Fruit fly (Drosophila melanogaster) whole organism, embryonic: ENCODE results near the gene CG5934.

ENCODE experiments used
- Atf3 ChIP-seq: fragments of 200-800 bp; sonication (Bioruptor generic); optimal IDR thresholded peaks from 3 replicates; lab custom pipeline; 2016; ENCODE audit warnings: missing biosample characterization, missing genetic modification characterization
- CG11456 ChIP-seq: fragments of 200-800 bp; sonication (Bioruptor generic); IDR thresholded peaks from 3 replicates; pipeline ENCODE4 v1.3.6; 2022; ENCODE audit warnings: missing biosample characterization, missing genetic modification characterization
- CG12659 ChIP-seq: fragments of 200-800 bp; sonication (Bioruptor generic); optimal IDR thresholded peaks from 3 replicates; lab custom pipeline; 2017; ENCODE audit warnings: mild to moderate bottlenecking, missing biosample characterization, missing genetic modification reagents, missing genetic modification characterization
- CG14667 ChIP-seq: fragments of 200-800 bp; sonication (Bioruptor generic); IDR thresholded peaks from 2 replicates; pipeline ENCODE4 v1.3.6; 2022; ENCODE audit warnings: missing biosample characterization, missing genetic modification characterization
- CG14710 ChIP-seq: fragments of 200-800 bp; sonication (Bioruptor generic); optimal IDR thresholded peaks from 3 replicates; lab custom pipeline; 2019; ENCODE audit warnings: missing biosample characterization, mild to moderate bottlenecking, missing genetic modification characterization, moderate library complexity
- CG15514 ChIP-seq: fragments of 200-800 bp; sonication (Bioruptor generic); optimal IDR thresholded peaks from 3 replicates; lab custom pipeline; 2017; ENCODE audit warnings: missing biosample characterization, missing genetic modification characterization, mild to moderate bottlenecking, moderate library complexity, missing genetic modification reagents
- CG15601 ChIP-seq: fragments of 200-800 bp; sonication (Bioruptor generic); optimal IDR thresholded peaks from 3 replicates; lab custom pipeline; 2019; ENCODE audit warnings: missing biosample characterization, mild to moderate bottlenecking, missing genetic modification characterization, moderate library complexity
- CG16813 ChIP-seq: fragments of 200-800 bp; sonication (Bioruptor generic); IDR thresholded peaks from 3 replicates; pipeline ENCODE4 v1.3.6; 2022; ENCODE audit warnings: missing biosample characterization, missing genetic modification characterization; ENCODE audit not compliant: partially characterized antibody
- CG17186 ChIP-seq: fragments of 200-800 bp; sonication (Bioruptor generic); optimal IDR thresholded peaks from 3 replicates; lab custom pipeline; 2017; ENCODE audit warnings: missing biosample characterization, missing genetic modification reagents, missing genetic modification characterization
- CG17359 ChIP-seq: fragments of 200-800 bp; sonication (Bioruptor generic); optimal IDR thresholded peaks from 3 replicates; lab custom pipeline; 2018; ENCODE audit warnings: missing biosample characterization, mild to moderate bottlenecking, missing genetic modification characterization, moderate library complexity
- CG30431 ChIP-seq: fragments of 200-800 bp; sonication (Bioruptor generic); optimal IDR thresholded peaks from 2 replicates; lab custom pipeline; 2017; ENCODE audit warnings: missing biosample characterization, missing genetic modification characterization
- CG31388 ChIP-seq: fragments of 200-800 bp; sonication (Bioruptor generic); optimal IDR thresholded peaks from 2 replicates; lab custom pipeline; 2016; ENCODE audit warnings: missing biosample characterization, missing genetic modification characterization
- CG32772 ChIP-seq: fragments of 200-800 bp; sonication (Bioruptor generic); IDR thresholded peaks from 2 replicates; pipeline ENCODE4 v1.3.6; 2022; ENCODE audit warnings: missing biosample characterization, missing genetic modification characterization
- CG3847 ChIP-seq: fragments of 200-800 bp; sonication (Bioruptor generic); IDR thresholded peaks from 2 replicates; pipeline ENCODE4 v1.3.6; 2022; ENCODE audit warnings: missing biosample characterization, missing genetic modification characterization
- CG4617 ChIP-seq: fragments of 200-800 bp; sonication (Bioruptor generic); optimal IDR thresholded peaks from 3 replicates; lab custom pipeline; 2016; ENCODE audit warnings: missing biosample characterization, missing genetic modification characterization, borderline replicate concordance
- CG6683 ChIP-seq: fragments of 200-800 bp; sonication (Bioruptor generic); optimal IDR thresholded peaks from 2 replicates; lab custom pipeline; 2017; ENCODE audit warnings: missing biosample characterization, mild to moderate bottlenecking, missing genetic modification characterization, missing genetic modification reagents
- CG6765 ChIP-seq: fragments of 200-800 bp; sonication (Bioruptor generic); optimal IDR thresholded peaks from 3 replicates; lab custom pipeline; 2017; ENCODE audit warnings: missing biosample characterization, mild to moderate bottlenecking, missing genetic modification characterization
- CG9797 ChIP-seq: fragments of 200-800 bp; sonication (Bioruptor generic); optimal IDR thresholded peaks from 3 replicates; lab custom pipeline; 2018; ENCODE audit warnings: missing biosample characterization, mild to moderate bottlenecking, missing genetic modification characterization
- CkIIα-i1 ChIP-seq: fragments of 200-800 bp; sonication (Bioruptor generic); IDR thresholded peaks from 2 replicates; pipeline ENCODE4 v1.3.6; 2022; ENCODE audit warnings: missing biosample characterization, missing genetic modification characterization
- Dbx ChIP-seq: fragments of 200-800 bp; sonication (Bioruptor generic); IDR thresholded peaks from 3 replicates; pipeline ENCODE4 v1.3.6; 2022; ENCODE audit warnings: missing biosample characterization, missing genetic modification characterization
- Doc2 ChIP-seq: fragments of 200-800 bp; sonication (Bioruptor generic); IDR thresholded peaks from 2 replicates; pipeline ENCODE4 v1.3.6; 2022; ENCODE audit warnings: missing biosample characterization, missing genetic modification characterization
- Dp ChIP-seq: fragments of 200-800 bp; sonication (Bioruptor generic); optimal IDR thresholded peaks from 2 replicates; lab custom pipeline; 2018; ENCODE audit warnings: missing biosample characterization, mild to moderate bottlenecking, missing genetic modification characterization, moderate library complexity
- E2f2 ChIP-seq: fragments of 200-800 bp; sonication (Bioruptor generic); IDR thresholded peaks from 2 replicates; pipeline ENCODE4 v1.3.6; 2022; ENCODE audit warnings: missing biosample characterization, missing genetic modification characterization
- Lpt ChIP-seq: fragments of >200 bp; optimal IDR thresholded peaks from 2 replicates; lab custom pipeline; 2018; ENCODE audit warnings: missing biosample characterization, missing genetic modification characterization
- MBD-R2 ChIP-seq: fragments of 200-800 bp; sonication (Bioruptor generic); IDR thresholded peaks from 2 replicates; pipeline ENCODE4 v1.3.6; 2022; ENCODE audit warnings: missing biosample characterization, missing genetic modification characterization
- Med ChIP-seq: fragments of 200-800 bp; sonication (Bioruptor generic); peaks from one replicate; lab custom pipeline; 2016; ENCODE audit warnings: missing biosample characterization, missing genetic modification characterization, mild to moderate bottlenecking, inconsistent platforms, moderate library complexity
- Meics ChIP-seq: fragments of 200-800 bp; sonication (Bioruptor generic); optimal IDR thresholded peaks from 2 replicates; lab custom pipeline; 2017; ENCODE audit warnings: missing biosample characterization, mild to moderate bottlenecking, missing genetic modification characterization
- Myb ChIP-seq: fragments of 200-800 bp; sonication (Bioruptor generic); optimal IDR thresholded peaks from 2 replicates; lab custom pipeline; 2016; ENCODE audit warnings: missing biosample characterization, missing genetic modification characterization
- Nf-YC ChIP-seq: fragments of 200-800 bp; optimal IDR thresholded peaks from 3 replicates; lab custom pipeline; 2019; ENCODE audit warnings: missing biosample characterization, mild to moderate bottlenecking, missing genetic modification characterization, moderate library complexity
- Sox100B ChIP-seq: fragments of 200-800 bp; sonication (Bioruptor generic); optimal IDR thresholded peaks from 3 replicates; lab custom pipeline; 2018; ENCODE audit warnings: missing biosample characterization, mild to moderate bottlenecking, missing genetic modification characterization
- Sry-δ ChIP-seq: fragments of 200-800 bp; sonication (Bioruptor generic); optimal IDR thresholded peaks from 2 replicates; lab custom pipeline; 2016; ENCODE audit warnings: missing biosample characterization, missing genetic modification characterization
- Stat92E ChIP-seq, 3 experiments: fragments of >200 bp in 2 of 3; fragments of 200-800 bp in 1 of 3; sonication (Bioruptor generic) in 1 of 3; optimal IDR thresholded peaks; 2 replicates each; lab custom pipeline; 2017 to 2019; ENCODE audit warnings: missing biosample characterization in 3 of 3, missing genetic modification characterization in 3 of 3, mild to moderate bottlenecking in 1 of 3, moderate library complexity in 1 of 3
- Xbp1 ChIP-seq: fragments of 200-800 bp; sonication (Bioruptor generic); optimal IDR thresholded peaks from 3 replicates; lab custom pipeline; 2016; ENCODE audit warnings: missing biosample characterization, mild to moderate bottlenecking, missing genetic modification characterization
- chinmo ChIP-seq: fragments of 200-800 bp; sonication (Bioruptor generic); IDR thresholded peaks from 4 replicates; pipeline ENCODE4 v1.3.6; 2022; ENCODE audit warnings: missing biosample characterization, missing genetic modification characterization; ENCODE audit not compliant: partially characterized antibody
- emc ChIP-seq: fragments of 200-800 bp; sonication (Bioruptor generic); optimal IDR thresholded peaks from 2 replicates; lab custom pipeline; 2016; ENCODE audit warnings: missing biosample characterization, missing genetic modification characterization
- fd102C ChIP-seq: fragments of 200-800 bp; sonication (Bioruptor generic); optimal IDR thresholded peaks from 2 replicates; lab custom pipeline; 2018; ENCODE audit warnings: missing biosample characterization, mild to moderate bottlenecking, missing genetic modification characterization, moderate library complexity
- gcm ChIP-seq: fragments of 200-800 bp; sonication (Bioruptor generic); optimal IDR thresholded peaks from 2 replicates; lab custom pipeline; 2019; ENCODE audit warnings: missing biosample characterization, mild to moderate bottlenecking, missing genetic modification characterization, moderate library complexity
- gcm2 ChIP-seq: fragments of 200-800 bp; sonication (Bioruptor generic); optimal IDR thresholded peaks from 2 replicates; lab custom pipeline; 2016; ENCODE audit warnings: missing biosample characterization, missing genetic modification characterization
- gfzf ChIP-seq: fragments of 200-800 bp; sonication (Bioruptor generic); optimal IDR thresholded peaks from 2 replicates; lab custom pipeline; 2016; ENCODE audit warnings: missing biosample characterization, mild to moderate bottlenecking, missing genetic modification characterization, moderate library complexity
- gsb ChIP-seq: fragments of 200-800 bp; sonication (Bioruptor generic); IDR thresholded peaks from 2 replicates; pipeline ENCODE4 v1.3.6; 2022; ENCODE audit warnings: missing biosample characterization, missing genetic modification characterization
- h ChIP-seq: fragments of >200 bp; optimal IDR thresholded peaks from 2 replicates; lab custom pipeline; 2017
- pho ChIP-seq: fragments of 200-800 bp; sonication (Bioruptor generic); optimal IDR thresholded peaks from 2 replicates; lab custom pipeline; 2016; ENCODE audit warnings: missing biosample characterization, missing genetic modification characterization
- phol ChIP-seq: fragments of 200-800 bp; sonication (Bioruptor generic); optimal IDR thresholded peaks from 3 replicates; lab custom pipeline; 2018; ENCODE audit warnings: missing biosample characterization, mild to moderate bottlenecking, missing genetic modification characterization, moderate library complexity
- pum ChIP-seq: fragments of 200-800 bp; sonication (Bioruptor generic); optimal IDR thresholded peaks from 2 replicates; lab custom pipeline; 2016; ENCODE audit warnings: missing biosample characterization, missing genetic modification characterization
- pzg ChIP-seq: fragments of 200-800 bp; sonication (Bioruptor generic); optimal IDR thresholded peaks from 3 replicates; lab custom pipeline; 2018; ENCODE audit warnings: missing biosample characterization, mild to moderate bottlenecking, missing genetic modification characterization, moderate library complexity
- sens ChIP-seq: fragments of 200-800 bp; sonication (Bioruptor generic); peaks from one replicate; lab custom pipeline; 2016; ENCODE audit warnings: missing biosample characterization, missing genetic modification characterization
- sqz ChIP-seq: fragments of 200-800 bp; sonication (Bioruptor generic); optimal IDR thresholded peaks from 3 replicates; lab custom pipeline; 2018; ENCODE audit warnings: missing biosample characterization, mild to moderate bottlenecking, missing genetic modification characterization
- stwl ChIP-seq: fragments of 200-800 bp; sonication (Bioruptor generic); optimal IDR thresholded peaks from 3 replicates; lab custom pipeline; 2018; ENCODE audit warnings: missing biosample characterization, mild to moderate bottlenecking, missing genetic modification characterization, moderate library complexity
- trem ChIP-seq: fragments of 200-800 bp; optimal IDR thresholded peaks from 3 replicates; lab custom pipeline; 2019; ENCODE audit warnings: missing biosample characterization, mild to moderate bottlenecking, missing genetic modification characterization, moderate library complexity

Gene CG5934

dm6 chr3R:27272233-27272632, 1.3 kb upstream of the CG5934 start:
- TF ChIP-seq CG15601 (no peak), CG15514 (GFP tag; lab: Kevin White, UChicago) (peak; percentile 22), pzg (peak; percentile 7), CG17186 (GFP tag; lab: Kevin White, UChicago) (no peak), pum (GFP tag; lab: Kevin White, UChicago) (no peak), CG16813 (no peak), sqz (peak; percentile 32), CG17359 (tag; lab: Kevin White, UChicago) (peak; percentile 36), Myb (GFP tag; lab: Kevin White, UChicago) (peak; percentile 23), Nf-YC (tag; lab: Kevin White, UChicago) (no peak), MBD-R2 (GFP tag; lab: Robert Waterston, UW) (peak; percentile 52), CG14667 (GFP tag; lab: Robert Waterston, UW) (no peak), phol (tag; lab: Kevin White, UChicago) (peak; percentile 31), trem (tag; lab: Kevin White, UChicago) (peak; percentile 41), CkIIα-i1 (GFP tag; lab: Robert Waterston, UW) (no peak), sens (GFP tag; lab: Kevin White, UChicago) (peak; percentile 72), CG6765 (GFP tag; lab: Kevin White, UChicago) (no peak), Med (no peak), CG3847 (GFP tag; lab: Robert Waterston, UW) (no peak), CG4617 (peak; percentile 37), gfzf (GFP tag; lab: Kevin White, UChicago) (peak; percentile 78), CG12659 (GFP tag; lab: Kevin White, UChicago) (peak; percentile 4), CG11456 (GFP tag; lab: Robert Waterston, UW) (no peak), Sry-δ (GFP tag; lab: Kevin White, UChicago) (peak; percentile 8), pho (GFP tag; lab: Kevin White, UChicago) (no peak), CG14710 (tag; lab: Kevin White, UChicago) (peak; percentile 23), Dp (peak; percentile 20), CG32772 (GFP tag; lab: Robert Waterston, UW) (0 out of 2 replicates have a peak, but pooled peaks have one; percentile 40), E2f2 (GFP tag; lab: Robert Waterston, UW) (peak; percentile 41; the same call in 1 of the 2 replicates), CG9797 (GFP tag; lab: Kevin White, UChicago) (peak; percentile 41)

DNA sequence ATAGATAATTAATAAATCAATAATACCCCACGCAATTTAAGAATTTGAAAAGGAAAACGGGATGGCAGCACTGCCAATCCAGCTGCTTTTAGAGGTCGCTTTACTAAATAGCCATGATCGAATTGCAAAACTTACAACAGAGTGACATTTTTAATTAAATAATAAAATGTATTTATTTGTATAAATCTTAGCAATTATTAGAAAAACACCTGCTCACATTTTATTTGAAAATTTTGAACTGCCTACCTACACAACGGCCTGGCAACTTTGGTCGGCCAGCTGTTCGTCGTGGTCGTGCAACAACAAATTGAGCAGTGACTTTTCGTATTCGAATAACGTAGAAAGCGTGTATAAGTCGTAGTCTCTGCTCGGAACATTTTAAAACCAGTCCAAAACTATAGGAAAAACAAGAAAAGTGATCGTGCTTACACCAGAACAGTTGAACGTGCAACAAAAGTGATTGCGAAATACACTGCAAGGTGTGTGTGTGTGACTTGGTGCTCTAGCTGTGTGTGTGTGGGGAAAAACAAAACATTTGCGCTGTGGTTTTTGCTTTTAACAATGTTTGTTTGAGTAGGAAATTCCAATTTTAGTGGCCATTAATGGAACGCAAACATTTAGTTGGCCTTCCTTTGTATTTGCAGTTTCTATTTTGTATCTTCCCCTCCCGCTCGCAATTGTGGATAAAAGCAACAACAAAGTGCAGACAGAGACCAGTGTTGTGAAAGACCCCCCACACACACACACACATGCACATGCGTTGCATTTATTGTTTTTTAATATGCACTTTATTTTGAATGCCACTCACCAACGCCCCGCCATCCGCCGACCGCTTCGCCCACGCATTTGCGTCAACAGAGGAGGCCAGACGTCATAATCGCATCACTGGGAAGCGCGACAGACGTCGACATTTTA, 1.3 kb downstream of the CG5934 start, which contains the start of gene CG5938:
Gene CG5938, plus strand, starts transcription at position 262 of the 915 bp plus-strand sequence.
- TF ChIP-seq Sox100B (GFP tag; lab: Kevin White, UChicago): peak; percentile 19
- TF ChIP-seq trem (tag; lab: Kevin White, UChicago): peak; percentile 92
- peak; percentile 90; the same call in 3 of the 4 replicates for TF ChIP-seq chinmo (GFP tag; lab: Robert Waterston, UW)
- TF ChIP-seq CG31388 (GFP tag; lab: Kevin White, UChicago): no peak
- no peak for TF ChIP-seq emc
- no peak for TF ChIP-seq gcm (GFP tag; lab: Kevin White, UChicago)
- TF ChIP-seq CG30431 (GFP tag; lab: Kevin White, UChicago): no peak
- TF ChIP-seq h (lab: Kevin White, UChicago): no peak
- 0 out of 3 replicates have a peak, but pooled peaks have one; percentile 27 for TF ChIP-seq Dbx
- no peak for TF ChIP-seq Atf3 (GFP tag; lab: Kevin White, UChicago)
- no peak for TF ChIP-seq gcm2 (GFP tag; lab: Kevin White, UChicago)
- no peak for TF ChIP-seq Doc2 (GFP tag; lab: Robert Waterston, UW)
- TF ChIP-seq gsb (GFP tag; lab: Robert Waterston, UW): no peak
- TF ChIP-seq Lpt (GFP tag; lab: Kevin White, UChicago): no peak
- TF ChIP-seq Xbp1 (GFP tag; lab: Kevin White, UChicago): peak; percentile 7
- no peak for TF ChIP-seq CG6683 (GFP tag; lab: Kevin White, UChicago)
- peak; percentile 30 for TF ChIP-seq Meics (GFP tag; lab: Kevin White, UChicago)
- TF ChIP-seq fd102C: no peak
- TF ChIP-seq stwl (tag; lab: Kevin White, UChicago): peak; percentile 51
- no peak for TF ChIP-seq Stat92E (GFP tag; optimal IDR thresholded peaks at IDR 0.05; lab: Kevin White, UChicago)
